Fruit fly (Drosophila melanogaster): Measurements from ENCODE around the gene Mlp84B.

The Mlp84B gene

DNA sequence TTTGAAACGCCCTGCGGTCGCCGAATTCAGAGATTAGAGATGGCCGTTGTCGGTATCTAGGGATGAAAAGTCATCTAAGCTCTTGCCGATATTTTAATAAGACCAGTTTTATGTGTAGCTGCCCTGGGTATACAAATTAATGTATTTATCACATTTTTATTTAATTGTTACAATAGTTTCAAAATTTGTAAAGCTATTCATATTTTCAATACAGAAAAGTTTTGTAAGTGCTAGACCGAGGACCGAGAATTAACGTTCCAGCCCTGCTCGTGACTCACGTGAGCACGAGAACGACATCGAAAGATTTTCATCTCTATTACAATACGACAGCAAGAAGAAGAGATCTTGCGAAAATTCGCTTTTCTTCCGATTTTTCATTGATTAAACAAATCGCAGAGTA is 50.4 kb downstream of the Mlp84B start, which contains the start of the genes CG1105 and CG1965 (continued):
- TF ChIP-seq salr (GFP tag; optimal IDR thresholded peaks at IDR 0.05) = peak in 1 of 2 experiments; percentile 65
- TF ChIP-seq dac (GFP tag; optimal IDR thresholded peaks at IDR 0.05) = peak; percentile 61
- TF ChIP-seq Smox (GFP tag; optimal IDR thresholded peaks at IDR 0.05) = peak; percentile 89
- peak; percentile 80 for TF ChIP-seq CG7368 (GFP tag; optimal IDR thresholded peaks at IDR 0.05)
- TF ChIP-seq CG11902 (GFP tag; optimal IDR thresholded peaks at IDR 0.05) = peak; percentile 89
- no peak for TF ChIP-seq CG6854 (GFP tag; optimal IDR thresholded peaks at IDR 0.05)
- peak; percentile 86 for TF ChIP-seq Eip75B (GFP tag; optimal IDR thresholded peaks at IDR 0.05)
- peak; percentile 82 for TF ChIP-seq topi (GFP tag; optimal IDR thresholded peaks at IDR 0.05)
- peak; percentile 90 for TF ChIP-seq Hr4 (GFP tag; optimal IDR thresholded peaks at IDR 0.05)
- TF ChIP-seq CG32006 (GFP tag; optimal IDR thresholded peaks at IDR 0.05) = peak; percentile 82
- peak; percentile 94 for TF ChIP-seq Hr39 (GFP tag; optimal IDR thresholded peaks at IDR 0.05)
- no peak for TF ChIP-seq Blimp-1 (GFP tag; optimal IDR thresholded peaks at IDR 0.05)
- TF ChIP-seq CG6792 (GFP tag; optimal IDR thresholded peaks at IDR 0.05) = peak; percentile 82
- peak; percentile 85 for TF ChIP-seq eg (GFP tag; IDR thresholded peaks at IDR 0.05)
- no peak for TF ChIP-seq ss (GFP tag; optimal IDR thresholded peaks at IDR 0.05)
- peak; percentile 92 for TF ChIP-seq Ets21C (GFP tag; optimal IDR thresholded peaks at IDR 0.05)
- TF ChIP-seq CG8632 (GFP tag; optimal IDR thresholded peaks at IDR 0.05) = no peak
- no peak for TF ChIP-seq Hr38 (GFP tag; optimal IDR thresholded peaks at IDR 0.05)
- TF ChIP-seq vri (GFP tag; optimal IDR thresholded peaks at IDR 0.05) = peak; percentile 77
- peak; percentile 50 for TF ChIP-seq fd59A (GFP tag; optimal IDR thresholded peaks at IDR 0.05)

DNA sequence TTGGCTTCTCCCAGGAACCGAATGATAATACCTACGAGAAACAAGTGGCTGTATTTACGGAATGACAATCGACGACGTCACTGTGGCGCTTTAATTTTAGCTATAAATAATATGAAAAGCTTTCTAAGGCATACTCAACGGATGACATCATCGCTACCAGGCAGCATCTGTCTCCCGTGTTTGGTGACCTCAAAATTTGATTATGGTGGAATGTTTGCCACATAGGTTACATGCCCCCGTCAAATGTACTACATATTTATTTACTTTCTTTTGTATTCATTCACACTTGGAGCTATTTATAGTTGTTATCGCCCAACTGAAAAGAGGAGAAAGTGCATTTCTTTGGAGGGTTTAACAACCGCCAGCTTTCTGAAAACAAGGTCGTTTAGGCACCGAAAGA is 51.3 kb downstream of the Mlp84B start:
- TF ChIP-seq vri (GFP tag; optimal IDR thresholded peaks at IDR 0.05) (peak; percentile 26), CG10669 (GFP tag; optimal IDR thresholded peaks at IDR 0.05) (no peak), svp (GFP tag) (peak; percentile 68), CG8319 (GFP tag; optimal IDR thresholded peaks at IDR 0.05) (peak; percentile 25)

Measured in whole organism, prepupa.